Fruit fly (Drosophila melanogaster): ENCODE results near the gene CG32808.

The CG32808 gene

dm6 chrX:1465707-1466504 lies 3.7 kb downstream of the CG32808 start, which contains the start of the genes O-fut2 and CG14777:
Gene O-fut2 (minus strand): TSS chrX:1465996.
Gene CG14777 (plus strand): TSS chrX:1466134.
- no peak for TF ChIP-seq noc (tag; optimal IDR thresholded peaks at IDR 0.05)

- no peak for TF ChIP-seq noc (tag; optimal IDR thresholded peaks at IDR 0.05)
Measured at dm6 chrX:1464033-1464432, 5.6 kb downstream of the CG32808 start, which contains the start of gene Ns3. Gene Ns3 (minus strand): TSS chrX:1464220.

DNA sequence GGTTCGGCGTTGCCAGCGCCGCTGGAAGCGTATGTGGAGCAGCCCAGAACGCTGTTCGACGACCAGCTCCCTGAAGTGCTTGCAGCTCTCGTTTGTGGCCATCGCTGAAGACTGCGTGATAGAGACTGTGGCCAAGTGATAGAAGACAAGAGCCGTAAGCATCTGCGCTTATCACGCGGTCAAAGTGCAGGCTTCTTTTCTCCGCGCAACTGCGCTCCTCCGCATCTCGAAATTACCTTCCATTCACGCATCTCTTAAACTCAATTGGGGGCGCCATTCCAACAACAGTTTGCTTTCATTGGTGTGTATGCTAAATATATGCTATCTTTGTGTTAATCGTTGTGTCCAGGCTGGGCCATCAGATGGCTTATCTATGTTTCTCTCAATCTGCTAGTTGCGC lies 8.1 kb downstream of the CG32808 start, which contains the start of gene CG14787:
Gene CG14787 (minus strand): TSS at position 133 of the 400 bp plus-strand sequence.
- TF ChIP-seq noc (tag; optimal IDR thresholded peaks at IDR 0.05): no peak

DNA sequence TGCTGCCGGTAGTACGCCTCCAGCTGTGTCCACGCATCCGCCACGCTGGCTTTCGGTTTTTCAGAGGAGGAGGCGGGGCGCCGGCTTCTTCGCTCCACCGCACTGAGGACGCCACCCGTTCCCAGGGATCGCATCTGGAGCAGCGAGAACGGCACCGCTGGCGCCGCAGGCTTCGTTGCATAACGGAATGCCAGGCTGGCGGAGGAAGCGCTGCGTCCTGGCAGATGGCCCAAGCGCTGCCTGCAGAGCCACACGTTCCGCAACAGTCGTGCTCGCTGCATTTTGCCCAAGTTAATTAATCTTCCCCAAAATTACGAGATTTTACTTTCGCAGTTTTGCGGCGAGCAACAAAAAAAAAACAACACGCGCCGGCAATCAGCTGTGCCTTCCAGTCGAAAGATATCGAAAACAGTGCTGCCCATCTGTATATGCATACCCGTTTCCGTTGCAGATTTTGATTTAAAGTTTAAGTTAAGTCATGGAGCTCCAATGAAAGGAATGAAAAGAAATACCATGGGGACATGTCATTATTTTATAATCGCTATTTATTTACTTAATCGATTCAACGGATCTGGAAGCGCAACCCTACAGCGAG lies 9.2 kb downstream of the CG32808 start, which contains the start of gene Lrpprc2:
Gene Lrpprc2 (minus strand): TSS at position 340 of the 595 bp plus-strand sequence.
- no peak for TF ChIP-seq noc (tag; optimal IDR thresholded peaks at IDR 0.05)

DNA sequence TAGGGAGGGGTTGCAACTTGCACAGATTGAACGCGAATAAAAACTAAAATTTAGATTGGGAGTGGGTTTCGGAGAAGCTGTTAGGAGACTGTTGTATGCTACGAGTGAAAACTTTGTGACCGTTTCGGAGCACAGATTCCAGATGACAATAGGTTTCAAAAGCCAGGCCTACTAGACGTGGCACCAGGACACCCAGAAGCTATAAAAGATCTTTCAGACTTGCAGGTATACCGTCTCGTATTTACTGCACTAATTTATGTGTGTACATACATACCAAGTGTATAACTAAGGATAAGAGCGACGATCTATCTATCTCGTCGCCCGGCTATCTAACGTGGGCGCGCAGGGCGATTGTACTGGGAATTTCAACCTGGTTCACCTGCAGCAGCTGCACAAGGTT lies 12.7 kb downstream of the CG32808 start, which contains the start of gene CG14785:
Gene CG14785 (minus strand): TSS at position 101 of the 400 bp plus-strand sequence.
- no peak for TF ChIP-seq noc (tag; optimal IDR thresholded peaks at IDR 0.05)

- no peak for TF ChIP-seq noc (tag; optimal IDR thresholded peaks at IDR 0.05)
Measured at dm6 chrX:1454837-1455236, 14.8 kb downstream of the CG32808 start.

- TF ChIP-seq noc (tag; optimal IDR thresholded peaks at IDR 0.05): no peak
Measured at dm6 chrX:1452130-1452529, 17.5 kb downstream of the CG32808 start, which contains the start of gene Gr2a. Gene Gr2a (plus strand): TSS chrX:1452430.

Data from whole organism, larva.